Fruit fly (Drosophila melanogaster) whole organism, embryonic: Measurements from ENCODE around the gene CG18428.

Source experiments
- Abd-B ChIP-seq: fragments of 200-800 bp; sonication (Bioruptor generic); optimal IDR thresholded peaks from 2 replicates; lab custom pipeline; 2018; ENCODE audit warnings: missing biosample characterization, mild to moderate bottlenecking, missing genetic modification characterization, moderate library complexity
- Aef1 ChIP-seq: fragments of 200-800 bp; sonication (Bioruptor generic); IDR thresholded peaks from 3 replicates; pipeline ENCODE4 v1.3.6; 2022; ENCODE audit warnings: missing biosample characterization, missing genetic modification characterization
- BEAF-32 ChIP-seq: fragments of 200-800 bp; sonication (Bioruptor generic); optimal IDR thresholded peaks from 3 replicates; lab custom pipeline; 2017; ENCODE audit warnings: missing biosample characterization, missing genetic modification characterization, mild to moderate bottlenecking, moderate library complexity, missing genetic modification reagents
- Bteb2 ChIP-seq: fragments of 200-800 bp; sonication (Bioruptor generic); optimal IDR thresholded peaks from 2 replicates; lab custom pipeline; 2016; ENCODE audit warnings: missing biosample characterization, missing genetic modification characterization
- CG1024 ChIP-seq: fragments of 200-800 bp; sonication (Bioruptor generic); IDR thresholded peaks from 2 replicates; pipeline ENCODE4 v1.3.6; 2022; ENCODE audit warnings: missing biosample characterization, missing genetic modification characterization
- CG10543 ChIP-seq: fragments of 200-800 bp; sonication (Bioruptor generic); optimal IDR thresholded peaks from 3 replicates; lab custom pipeline; 2017; ENCODE audit warnings: missing biosample characterization, mild to moderate bottlenecking, missing genetic modification characterization, moderate library complexity
- CG10565 ChIP-seq: fragments of 200-800 bp; sonication (Bioruptor generic); optimal IDR thresholded peaks from 3 replicates; lab custom pipeline; 2016; ENCODE audit warnings: missing biosample characterization, mild to moderate bottlenecking, missing genetic modification characterization
- CG12104 ChIP-seq: fragments of 200-800 bp; sonication (Bioruptor generic); optimal IDR thresholded peaks from 3 replicates; lab custom pipeline; 2016; ENCODE audit warnings: missing biosample characterization, missing genetic modification characterization
- CG12236 ChIP-seq: fragments of 200-800 bp; sonication (Bioruptor generic); optimal IDR thresholded peaks from 2 replicates; lab custom pipeline; 2016; ENCODE audit warnings: missing biosample characterization, missing genetic modification characterization
- CG13894 ChIP-seq: fragments of 200-800 bp; sonication (Bioruptor generic); optimal IDR thresholded peaks from 3 replicates; lab custom pipeline; 2018; ENCODE audit warnings: missing biosample characterization, mild to moderate bottlenecking, missing genetic modification characterization, moderate library complexity
- CG14050 ChIP-seq: fragments of 200-800 bp; sonication (Bioruptor generic); IDR thresholded peaks from 3 replicates; pipeline ENCODE4 v1.3.6; 2022; ENCODE audit warnings: missing biosample characterization, missing genetic modification characterization
- CG14965 ChIP-seq: fragments of 200-800 bp; sonication (Bioruptor generic); optimal IDR thresholded peaks from 2 replicates; lab custom pipeline; 2016; ENCODE audit warnings: missing biosample characterization, missing genetic modification characterization, borderline replicate concordance
- CG1529 ChIP-seq: fragments of 200-800 bp; sonication (Bioruptor generic); optimal IDR thresholded peaks from 3 replicates; lab custom pipeline; 2018; ENCODE audit warnings: missing biosample characterization, missing genetic modification characterization
- CG1602 ChIP-seq: fragments of 200-800 bp; sonication (Bioruptor generic); optimal IDR thresholded peaks from 3 replicates; lab custom pipeline; 2016; ENCODE audit warnings: missing biosample characterization, missing genetic modification characterization
- CG16779 ChIP-seq: fragments of 200-800 bp; sonication (Bioruptor generic); IDR thresholded peaks from 2 replicates; pipeline ENCODE4 v1.3.6; 2022; ENCODE audit warnings: missing biosample characterization, missing genetic modification characterization
- CG3407 ChIP-seq: fragments of 200-800 bp; sonication (Bioruptor generic); optimal IDR thresholded peaks from 2 replicates; lab custom pipeline; 2018; ENCODE audit warnings: missing biosample characterization, mild to moderate bottlenecking, missing genetic modification characterization
- CG5180 ChIP-seq: fragments of 200-800 bp; sonication (Bioruptor generic); optimal IDR thresholded peaks from 3 replicates; lab custom pipeline; 2017; ENCODE audit warnings: missing biosample characterization, missing genetic modification characterization, mild to moderate bottlenecking, moderate library complexity, missing genetic modification reagents
- CG6765 ChIP-seq: fragments of 200-800 bp; sonication (Bioruptor generic); optimal IDR thresholded peaks from 3 replicates; lab custom pipeline; 2017; ENCODE audit warnings: missing biosample characterization, mild to moderate bottlenecking, missing genetic modification characterization
- CG7928 ChIP-seq: fragments of 200-800 bp; sonication (Bioruptor generic); optimal IDR thresholded peaks from 2 replicates; lab custom pipeline; 2017; ENCODE audit warnings: missing biosample characterization, mild to moderate bottlenecking, missing genetic modification characterization
- CG8089 ChIP-seq: fragments of 200-800 bp; sonication (Bioruptor generic); optimal IDR thresholded peaks from 3 replicates; lab custom pipeline; 2016; ENCODE audit warnings: missing biosample characterization, missing genetic modification characterization
- CTCF ChIP-seq: fragments of 200-800 bp; sonication (Bioruptor generic); optimal IDR thresholded peaks from 2 replicates; lab custom pipeline; 2017; ENCODE audit warnings: missing biosample characterization, mild to moderate bottlenecking, missing genetic modification characterization, moderate library complexity
- CrebB ChIP-seq: fragments of 200-800 bp; sonication (Bioruptor generic); optimal IDR thresholded peaks from 3 replicates; lab custom pipeline; 2018; ENCODE audit warnings: missing biosample characterization, mild to moderate bottlenecking, missing genetic modification characterization
- Dip3 ChIP-seq: fragments of 200-800 bp; sonication (Bioruptor generic); optimal IDR thresholded peaks from 3 replicates; lab custom pipeline; 2016; ENCODE audit warnings: missing biosample characterization, missing genetic modification characterization
- Dll ChIP-seq: fragments of 200-800 bp; sonication (Bioruptor generic); IDR thresholded peaks from 4 replicates; pipeline ENCODE4 v1.3.6; 2022; ENCODE audit warnings: missing biosample characterization, missing genetic modification characterization; ENCODE audit not compliant: partially characterized antibody
- Doc3 ChIP-seq: fragments of 200-800 bp; sonication (Bioruptor generic); IDR thresholded peaks from 3 replicates; pipeline ENCODE4 v1.3.6; 2022; ENCODE audit warnings: missing biosample characterization, missing genetic modification characterization; ENCODE audit not compliant: partially characterized antibody
- E2f1 ChIP-seq: fragments of 200-800 bp; sonication (Bioruptor generic); IDR thresholded peaks from 2 replicates; pipeline ENCODE4 v1.3.6; 2022; ENCODE audit warnings: missing biosample characterization, missing genetic modification characterization
- Fer3 ChIP-seq: fragments of 200-800 bp; sonication (Bioruptor generic); optimal IDR thresholded peaks from 2 replicates; lab custom pipeline; 2018; ENCODE audit warnings: missing biosample characterization, mild to moderate bottlenecking, missing genetic modification characterization, moderate library complexity
- Gsc ChIP-seq: fragments of 200-800 bp; sonication (Bioruptor generic); IDR thresholded peaks from 2 replicates; pipeline ENCODE4 v1.3.6; 2022; ENCODE audit warnings: missing biosample characterization, missing genetic modification characterization
- HmgZ ChIP-seq: fragments of 200-800 bp; sonication (Bioruptor generic); optimal IDR thresholded peaks from 2 replicates; lab custom pipeline; 2018; ENCODE audit warnings: missing biosample characterization, mild to moderate bottlenecking, missing genetic modification characterization
- Jarid2 ChIP-seq: fragments of 200-800 bp; sonication (Bioruptor generic); optimal IDR thresholded peaks from 3 replicates; lab custom pipeline; 2017; ENCODE audit warnings: mild to moderate bottlenecking, missing biosample characterization, missing genetic modification reagents, missing genetic modification characterization
- Lhr ChIP-seq: fragments of 200-800 bp; sonication (Bioruptor generic); optimal IDR thresholded peaks from 3 replicates; lab custom pipeline; 2017; ENCODE audit warnings: mild to moderate bottlenecking, missing biosample characterization, missing genetic modification reagents, missing genetic modification characterization
- Neu2 ChIP-seq: fragments of 200-800 bp; sonication (Bioruptor generic); optimal IDR thresholded peaks from 3 replicates; lab custom pipeline; 2016; ENCODE audit warnings: missing biosample characterization, missing genetic modification characterization, borderline replicate concordance
- Sox100B ChIP-seq: fragments of 200-800 bp; sonication (Bioruptor generic); optimal IDR thresholded peaks from 3 replicates; lab custom pipeline; 2018; ENCODE audit warnings: missing biosample characterization, mild to moderate bottlenecking, missing genetic modification characterization
- Xrp1 ChIP-seq: fragments of 200-800 bp; sonication (Bioruptor generic); IDR thresholded peaks from 2 replicates; pipeline ENCODE4 v1.3.6; 2022; ENCODE audit warnings: missing biosample characterization, missing genetic modification characterization
- ab ChIP-seq: fragments of 200-800 bp; sonication (Bioruptor generic); optimal IDR thresholded peaks from 2 replicates; lab custom pipeline; 2016; ENCODE audit warnings: missing biosample characterization, missing genetic modification characterization
- chm ChIP-seq: fragments of 200-800 bp; sonication (Bioruptor generic); IDR thresholded peaks from 2 replicates; pipeline ENCODE4 v1.3.6; 2022; ENCODE audit warnings: missing biosample characterization, missing genetic modification characterization
- dmrt11E ChIP-seq: fragments of 200-800 bp; sonication (Bioruptor generic); optimal IDR thresholded peaks from 3 replicates; lab custom pipeline; 2018; ENCODE audit warnings: missing biosample characterization, mild to moderate bottlenecking, missing genetic modification characterization, moderate library complexity
- fd64A ChIP-seq: fragments of 200-800 bp; sonication (Bioruptor generic); optimal IDR thresholded peaks from 3 replicates; lab custom pipeline; 2018; ENCODE audit warnings: missing biosample characterization, mild to moderate bottlenecking, missing genetic modification characterization
- ind ChIP-seq: fragments of 200-800 bp; sonication (Bioruptor generic); optimal IDR thresholded peaks from 3 replicates; lab custom pipeline; 2016; ENCODE audit warnings: missing biosample characterization, missing genetic modification characterization
- ken ChIP-seq: fragments of 200-800 bp; sonication (Bioruptor generic); IDR thresholded peaks from 3 replicates; pipeline ENCODE4 v1.3.6; 2022; ENCODE audit warnings: missing biosample characterization, missing genetic modification characterization
- kni ChIP-seq: fragments of 200-800 bp; sonication (Bioruptor generic); optimal IDR thresholded peaks from 3 replicates; lab custom pipeline; 2017; ENCODE audit warnings: mild to moderate bottlenecking, missing biosample characterization, missing genetic modification reagents, missing genetic modification characterization
- lilli ChIP-seq: fragments of 200-800 bp; sonication (Bioruptor generic); optimal IDR thresholded peaks from 3 replicates; lab custom pipeline; 2016; ENCODE audit warnings: missing biosample characterization, missing genetic modification characterization
- pros ChIP-seq: fragments of 200-800 bp; sonication (Bioruptor generic); optimal IDR thresholded peaks from 3 replicates; lab custom pipeline; 2019; ENCODE audit warnings: missing biosample characterization, mild to moderate bottlenecking, missing genetic modification characterization, moderate library complexity
- ranshi ChIP-seq: fragments of 200-800 bp; sonication (Bioruptor generic); IDR thresholded peaks from 2 replicates; pipeline ENCODE4 v1.3.6; 2022; ENCODE audit warnings: missing biosample characterization, missing genetic modification characterization
- repo ChIP-seq: fragments of 200-800 bp; sonication (Bioruptor generic); optimal IDR thresholded peaks from 2 replicates; lab custom pipeline; 2016; ENCODE audit warnings: missing biosample characterization, missing genetic modification characterization
- row ChIP-seq: fragments of 200-800 bp; sonication (Bioruptor generic); IDR thresholded peaks from 3 replicates; pipeline ENCODE4 v1.3.6; 2022; ENCODE audit warnings: missing biosample characterization, missing genetic modification characterization
- so ChIP-seq: fragments of 200-800 bp; sonication (Bioruptor generic); IDR thresholded peaks from 3 replicates; pipeline ENCODE4 v1.3.6; 2022; ENCODE audit warnings: missing biosample characterization, missing genetic modification characterization
- toy ChIP-seq: fragments of 200-800 bp; sonication (Bioruptor generic); IDR thresholded peaks from 2 replicates; pipeline ENCODE4 v1.3.6; 2022; ENCODE audit warnings: missing biosample characterization, missing genetic modification characterization
- usp ChIP-seq: fragments of >200 bp; optimal IDR thresholded peaks from 2 replicates; lab custom pipeline; 2017; ENCODE audit warnings: missing biosample characterization, missing genetic modification characterization

CG18428 gene

dm6 chr3R:24112320-24113069 is 3.4 kb downstream of the CG18428 start, which contains the start of gene CG13605 (continued):
- TF ChIP-seq ab (GFP tag; lab: Kevin White, UChicago) (no peak), row (GFP tag; lab: Robert Waterston, UW) (peak; percentile 84), fd64A (GFP tag; lab: Kevin White, UChicago) (no peak), CG12104 (GFP tag; lab: Kevin White, UChicago) (peak; percentile 40), CG5180 (GFP tag; lab: Kevin White, UChicago) (peak; percentile 31), Xrp1 (peak; percentile 76), repo (GFP tag; lab: Kevin White, UChicago) (peak; percentile 36), CG1529 (GFP tag; lab: Kevin White, UChicago) (peak; percentile 24), CG10565 (GFP tag; lab: Kevin White, UChicago) (no peak), CG13894 (peak; percentile 80), CG3407 (peak; percentile 9), ranshi (GFP tag; lab: Robert Waterston, UW) (peak; percentile 58; the same call in 1 of the 2 replicates), toy (no peak), CG6765 (GFP tag; lab: Kevin White, UChicago) (peak; percentile 85), Aef1 (GFP tag; lab: Robert Waterston, UW) (peak; percentile 63; the same call in 2 of the 3 replicates), Fer3 (tag; lab: Kevin White, UChicago) (peak; percentile 79), E2f1 (peak; percentile 37; the same call in 1 of the 2 replicates), CG12236 (GFP tag; lab: Kevin White, UChicago) (no peak), dmrt11E (tag; lab: Kevin White, UChicago) (peak; percentile 22), CG10543 (GFP tag; lab: Kevin White, UChicago) (peak; percentile 42), Sox100B (peak; percentile 71), Lhr (peak; percentile 45), HmgZ (tag; lab: Kevin White, UChicago) (peak; percentile 26), CG7928 (GFP tag; lab: Kevin White, UChicago) (peak; percentile 50), Dll (GFP tag; lab: Robert Waterston, UW) (peak; percentile 51; the same call in 3 of the 4 replicates), CG1024 (GFP tag; lab: Robert Waterston, UW) (peak; percentile 12; the same call in 1 of the 2 replicates), CG16779 (peak; percentile 60; the same call in 1 of the 2 replicates), Jarid2 (GFP tag; lab: Kevin White, UChicago) (peak; percentile 53), BEAF-32 (GFP tag; lab: Kevin White, UChicago) (peak; percentile 37), Gsc (no peak), CG8089 (GFP tag; lab: Kevin White, UChicago) (no peak), ind (GFP tag; lab: Kevin White, UChicago) (peak; percentile 76), Doc3 (GFP tag; lab: Robert Waterston, UW) (no peak), so (GFP tag; lab: Robert Waterston, UW) (no peak), Bteb2 (GFP tag; lab: Kevin White, UChicago) (peak; percentile 39), CTCF (peak; percentile 63), pros (no peak), CG14965 (GFP tag; lab: Kevin White, UChicago) (no peak), CG14050 (peak; percentile 46; the same call in 2 of the 3 replicates), Neu2 (no peak), ken (peak; percentile 41; the same call in 1 of the 3 replicates), Abd-B (peak; percentile 50), chm (peak; percentile 75; the same call in 1 of the 2 replicates), lilli (GFP tag; lab: Kevin White, UChicago) (peak; percentile 82), Dip3 (peak; percentile 48), usp (GFP tag; lab: Kevin White, UChicago) (no peak), kni (GFP tag; lab: Kevin White, UChicago) (no peak), CrebB (tag; lab: Kevin White, UChicago) (peak; percentile 36), CG1602 (GFP tag; lab: Kevin White, UChicago) (peak; percentile 27)
